Fruit fly (Drosophila melanogaster) whole organism, embryonic: ENCODE results near the gene BTBD9.

ENCODE experiments used
- Atf3 ChIP-seq: fragments of 200-800 bp; sonication (Bioruptor generic); optimal IDR thresholded peaks from 3 replicates; lab custom pipeline; 2016; ENCODE audit warnings: missing biosample characterization, missing genetic modification characterization
- Bdp1 ChIP-seq: fragments of 200-800 bp; sonication (Bioruptor generic); optimal IDR thresholded peaks from 3 replicates; lab custom pipeline; 2016; ENCODE audit warnings: missing biosample characterization, missing genetic modification characterization
- Bgb ChIP-seq: fragments of 200-800 bp; sonication (Bioruptor generic); IDR thresholded peaks from 2 replicates; pipeline ENCODE4 v1.3.6; 2022; ENCODE audit warnings: missing biosample characterization, missing genetic modification characterization; ENCODE audit not compliant: partially characterized antibody
- C15 ChIP-seq: fragments of 200-800 bp; sonication (Bioruptor generic); IDR thresholded peaks from 3 replicates; pipeline ENCODE4 v1.3.6; 2022; ENCODE audit warnings: missing biosample characterization, missing genetic modification characterization
- CG10321 ChIP-seq: fragments of 200-800 bp; sonication (Bioruptor generic); IDR thresholded peaks from 2 replicates; pipeline ENCODE4 v1.3.6; 2022; ENCODE audit warnings: missing biosample characterization, missing genetic modification characterization
- CG10431 ChIP-seq: fragments of 200-800 bp; sonication (Bioruptor generic); optimal IDR thresholded peaks from 3 replicates; lab custom pipeline; 2018; ENCODE audit warnings: missing biosample characterization, mild to moderate bottlenecking, missing genetic modification characterization
- CG11560 ChIP-seq: fragments of 200-800 bp; sonication (Bioruptor generic); IDR thresholded peaks from 3 replicates; pipeline ENCODE4 v1.3.6; 2022; ENCODE audit warnings: missing biosample characterization, missing genetic modification characterization
- CG12071 ChIP-seq: fragments of 200-800 bp; sonication (Bioruptor generic); optimal IDR thresholded peaks from 3 replicates; lab custom pipeline; 2018; ENCODE audit warnings: missing biosample characterization, mild to moderate bottlenecking, missing genetic modification characterization
- CG13894 ChIP-seq: fragments of 200-800 bp; sonication (Bioruptor generic); optimal IDR thresholded peaks from 3 replicates; lab custom pipeline; 2018; ENCODE audit warnings: missing biosample characterization, mild to moderate bottlenecking, missing genetic modification characterization, moderate library complexity
- CG17612 ChIP-seq: fragments of 200-800 bp; sonication (Bioruptor generic); IDR thresholded peaks from 2 replicates; pipeline ENCODE4 v1.3.6; 2022; ENCODE audit warnings: missing biosample characterization, missing genetic modification characterization
- CG34376 ChIP-seq: fragments of 200-800 bp; sonication (Bioruptor generic); optimal IDR thresholded peaks from 2 replicates; lab custom pipeline; 2018; ENCODE audit warnings: missing biosample characterization, mild to moderate bottlenecking, missing genetic modification characterization
- CG42726 ChIP-seq: fragments of 200-800 bp; sonication (Bioruptor generic); IDR thresholded peaks from 2 replicates; pipeline ENCODE4 v1.3.6; 2022; ENCODE audit warnings: missing biosample characterization, missing genetic modification characterization; ENCODE audit not compliant: partially characterized antibody
- CG5180 ChIP-seq: fragments of 200-800 bp; sonication (Bioruptor generic); optimal IDR thresholded peaks from 3 replicates; lab custom pipeline; 2017; ENCODE audit warnings: missing biosample characterization, missing genetic modification characterization, mild to moderate bottlenecking, moderate library complexity, missing genetic modification reagents
- CG5953 ChIP-seq: fragments of 200-800 bp; sonication (Bioruptor generic); IDR thresholded peaks from 2 replicates; pipeline ENCODE4 v1.3.6; 2022; ENCODE audit warnings: missing biosample characterization, missing genetic modification characterization
- CG6272 ChIP-seq: fragments of 200-800 bp; sonication (Bioruptor generic); IDR thresholded peaks from 2 replicates; pipeline ENCODE4 v1.3.6; 2022; ENCODE audit warnings: missing biosample characterization, missing genetic modification characterization
- CG7271 ChIP-seq: fragments of 200-800 bp; sonication (Bioruptor generic); optimal IDR thresholded peaks from 2 replicates; lab custom pipeline; 2018; ENCODE audit warnings: missing biosample characterization, mild to moderate bottlenecking, missing genetic modification characterization, moderate library complexity
- CG7357 ChIP-seq: fragments of 200-800 bp; sonication (Bioruptor generic); IDR thresholded peaks from 3 replicates; pipeline ENCODE4 v1.3.6; 2022; ENCODE audit warnings: missing biosample characterization, missing genetic modification characterization
- Deaf1 ChIP-seq: fragments of 200-800 bp; optimal IDR thresholded peaks from 3 replicates; lab custom pipeline; 2019; ENCODE audit warnings: missing biosample characterization, mild to moderate bottlenecking, missing genetic modification characterization, moderate library complexity
- Dref ChIP-seq: fragments of 200-800 bp; sonication (Bioruptor generic); IDR thresholded peaks from 2 replicates; pipeline ENCODE4 v1.3.6; 2022; ENCODE audit warnings: missing biosample characterization, missing genetic modification characterization
- Eip74EF ChIP-seq, 2 experiments: fragments of 200-800 bp in 1 of 2; fragments of >200 bp in 1 of 2; sonication (Bioruptor generic) in 1 of 2; optimal IDR thresholded peaks; 2 replicates each; lab custom pipeline; 2017 to 2019; ENCODE audit warnings: missing biosample characterization in 2 of 2, missing genetic modification characterization in 2 of 2, mild to moderate bottlenecking in 1 of 2, moderate library complexity in 1 of 2
- Elba2 ChIP-seq: fragments of 200-800 bp; sonication (Bioruptor generic); optimal IDR thresholded peaks from 3 replicates; lab custom pipeline; 2016; ENCODE audit warnings: missing biosample characterization, missing genetic modification characterization
- Ets97D ChIP-seq: fragments of 200-800 bp; sonication (Bioruptor generic); optimal IDR thresholded peaks from 3 replicates; lab custom pipeline; 2016; ENCODE audit warnings: missing biosample characterization, missing genetic modification characterization
- Fer1 ChIP-seq: fragments of 200-800 bp; sonication (Bioruptor generic); optimal IDR thresholded peaks from 2 replicates; lab custom pipeline; 2017; ENCODE audit warnings: missing biosample characterization, mild to moderate bottlenecking, missing genetic modification characterization
- H2.0 ChIP-seq: fragments of 200-800 bp; sonication (Bioruptor generic); IDR thresholded peaks from 2 replicates; pipeline ENCODE4 v1.3.6; 2022; ENCODE audit warnings: missing biosample characterization, missing genetic modification characterization
- HLH54F ChIP-seq: fragments of 200-800 bp; sonication (Bioruptor generic); optimal IDR thresholded peaks from 3 replicates; lab custom pipeline; 2016; ENCODE audit warnings: missing biosample characterization, missing genetic modification characterization
- Hr39 ChIP-seq: fragments of >200 bp; optimal IDR thresholded peaks from 2 replicates; lab custom pipeline; 2017
- Kr ChIP-seq: fragments of 200-800 bp; sonication (Bioruptor generic); optimal IDR thresholded peaks from 2 replicates; lab custom pipeline; 2017; ENCODE audit warnings: missing biosample characterization, mild to moderate bottlenecking, missing genetic modification characterization
- Lpt ChIP-seq: fragments of >200 bp; optimal IDR thresholded peaks from 2 replicates; lab custom pipeline; 2018; ENCODE audit warnings: missing biosample characterization, missing genetic modification characterization
- Neu2 ChIP-seq: fragments of 200-800 bp; sonication (Bioruptor generic); optimal IDR thresholded peaks from 3 replicates; lab custom pipeline; 2016; ENCODE audit warnings: missing biosample characterization, missing genetic modification characterization, borderline replicate concordance
- PHDP ChIP-seq: fragments of 200-800 bp; sonication (Bioruptor generic); optimal IDR thresholded peaks from 3 replicates; lab custom pipeline; 2018; ENCODE audit warnings: missing biosample characterization, mild to moderate bottlenecking, missing genetic modification characterization, moderate library complexity
- Side ChIP-seq: fragments of 200-800 bp; sonication (Bioruptor generic); optimal IDR thresholded peaks from 2 replicates; lab custom pipeline; 2016; ENCODE audit warnings: missing biosample characterization, missing genetic modification characterization
- Sry-β ChIP-seq: fragments of 200-800 bp; sonication (Bioruptor generic); optimal IDR thresholded peaks from 2 replicates; lab custom pipeline; 2018; ENCODE audit warnings: missing biosample characterization, mild to moderate bottlenecking, missing genetic modification characterization, moderate library complexity
- abd-A ChIP-seq: fragments of 200-800 bp; sonication (Bioruptor generic); optimal IDR thresholded peaks from 3 replicates; lab custom pipeline; 2019; ENCODE audit warnings: missing biosample characterization, mild to moderate bottlenecking, missing genetic modification characterization, moderate library complexity
- corto ChIP-seq: fragments of 200-800 bp; sonication (Bioruptor generic); optimal IDR thresholded peaks from 2 replicates; lab custom pipeline; 2016; ENCODE audit warnings: missing biosample characterization, mild to moderate bottlenecking, missing genetic modification characterization, moderate library complexity
- crc ChIP-seq: fragments of 200-800 bp; sonication (Bioruptor generic); optimal IDR thresholded peaks from 2 replicates; lab custom pipeline; 2016; ENCODE audit warnings: missing biosample characterization, missing genetic modification characterization
- dysf ChIP-seq: fragments of 200-800 bp; sonication (Bioruptor generic); IDR thresholded peaks from 3 replicates; pipeline ENCODE4 v1.3.6; 2022; ENCODE audit warnings: missing biosample characterization, missing genetic modification characterization
- fd64A ChIP-seq: fragments of 200-800 bp; sonication (Bioruptor generic); optimal IDR thresholded peaks from 3 replicates; lab custom pipeline; 2018; ENCODE audit warnings: missing biosample characterization, mild to moderate bottlenecking, missing genetic modification characterization
- gcm2 ChIP-seq: fragments of 200-800 bp; sonication (Bioruptor generic); optimal IDR thresholded peaks from 2 replicates; lab custom pipeline; 2016; ENCODE audit warnings: missing biosample characterization, missing genetic modification characterization
- gsb-n ChIP-seq: fragments of 200-800 bp; sonication (Bioruptor generic); optimal IDR thresholded peaks from 3 replicates; lab custom pipeline; 2018; ENCODE audit warnings: missing biosample characterization, mild to moderate bottlenecking, missing genetic modification characterization
- jumu ChIP-seq: fragments of 200-800 bp; sonication (Bioruptor generic); optimal IDR thresholded peaks from 3 replicates; lab custom pipeline; 2016; ENCODE audit warnings: missing biosample characterization, missing genetic modification characterization
- lbe ChIP-seq: fragments of 200-800 bp; sonication (Bioruptor generic); optimal IDR thresholded peaks from 2 replicates; lab custom pipeline; 2016; ENCODE audit warnings: missing biosample characterization, mild to moderate bottlenecking, missing genetic modification characterization
- lmd ChIP-seq: fragments of 200-800 bp; sonication (Bioruptor generic); IDR thresholded peaks from 2 replicates; pipeline ENCODE4 v1.3.6; 2022; ENCODE audit warnings: missing biosample characterization, missing genetic modification characterization
- mam ChIP-seq: fragments of 200-800 bp; sonication (Bioruptor generic); optimal IDR thresholded peaks from 3 replicates; lab custom pipeline; 2016; ENCODE audit warnings: missing biosample characterization, missing genetic modification characterization
- nerfin-1 ChIP-seq: fragments of 200-800 bp; sonication (Bioruptor generic); optimal IDR thresholded peaks from 3 replicates; lab custom pipeline; 2019; ENCODE audit warnings: missing biosample characterization, mild to moderate bottlenecking, missing genetic modification characterization, moderate library complexity
- pros ChIP-seq: fragments of 200-800 bp; sonication (Bioruptor generic); optimal IDR thresholded peaks from 3 replicates; lab custom pipeline; 2019; ENCODE audit warnings: missing biosample characterization, mild to moderate bottlenecking, missing genetic modification characterization, moderate library complexity
- repo ChIP-seq: fragments of 200-800 bp; sonication (Bioruptor generic); optimal IDR thresholded peaks from 2 replicates; lab custom pipeline; 2016; ENCODE audit warnings: missing biosample characterization, missing genetic modification characterization
- tin ChIP-seq: fragments of 200-800 bp; sonication (Bioruptor generic); optimal IDR thresholded peaks from 3 replicates; lab custom pipeline; 2016; ENCODE audit warnings: missing biosample characterization, missing genetic modification characterization
- trem ChIP-seq: fragments of 200-800 bp; optimal IDR thresholded peaks from 3 replicates; lab custom pipeline; 2019; ENCODE audit warnings: missing biosample characterization, mild to moderate bottlenecking, missing genetic modification characterization, moderate library complexity
- tup ChIP-seq: fragments of 200-800 bp; sonication (Bioruptor generic); optimal IDR thresholded peaks from 2 replicates; lab custom pipeline; 2016; ENCODE audit warnings: missing biosample characterization, mild to moderate bottlenecking, missing genetic modification characterization, moderate library complexity
- vnd ChIP-seq: fragments of 200-800 bp; sonication (Bioruptor generic); IDR thresholded peaks from 3 replicates; pipeline ENCODE4 v1.3.6; 2022; ENCODE audit warnings: missing biosample characterization, missing genetic modification characterization; ENCODE audit not compliant: partially characterized antibody

The BTBD9 gene

dm6 chrX:10784812-10785638, 16.7 kb downstream of the BTBD9 start (continued):
- TF ChIP-seq PHDP (tag; lab: Kevin White, UChicago) (no peak), CG17612 (no peak), CG12071 (GFP tag; lab: Kevin White, UChicago) (no peak), CG7271 (tag; lab: Kevin White, UChicago) (no peak), vnd (GFP tag; lab: Robert Waterston, UW) (no peak), Fer1 (no peak), Dref (GFP tag; lab: Robert Waterston, UW) (no peak), corto (GFP tag; lab: Kevin White, UChicago) (no peak), jumu (GFP tag; lab: Kevin White, UChicago) (no peak), C15 (GFP tag; lab: Robert Waterston, UW) (no peak), crc (no peak), gcm2 (no peak), Neu2 (GFP tag; lab: Kevin White, UChicago) (no peak), Hr39 (lab: Kevin White, UChicago) (no peak), abd-A (no peak), trem (tag; lab: Kevin White, UChicago) (peak; percentile 91), Bgb (no peak), CG6272 (GFP tag; lab: Robert Waterston, UW) (no peak), lbe (GFP tag; lab: Kevin White, UChicago) (no peak), Atf3 (no peak), fd64A (GFP tag; lab: Kevin White, UChicago) (no peak), H2.0 (GFP tag; lab: Robert Waterston, UW) (no peak), repo (GFP tag; lab: Kevin White, UChicago) (no peak), CG11560 (tag; lab: Robert Waterston, UW) (no peak), pros (GFP tag; lab: Kevin White, UChicago) (no peak), mam (no peak), nerfin-1 (tag; lab: Kevin White, UChicago) (no peak), Side (no peak), CG42726 (no peak), Eip74EF (GFP tag; optimal IDR thresholded peaks at IDR 0.05; lab: Kevin White, UChicago) (peak in 1 of 2 experiments; percentile 41), Ets97D (GFP tag; lab: Kevin White, UChicago) (no peak), CG34376 (GFP tag; lab: Kevin White, UChicago) (no peak), Deaf1 (tag; lab: Kevin White, UChicago) (no peak), HLH54F (no peak), Kr (GFP tag; lab: Kevin White, UChicago) (no peak), CG10431 (no peak), Bdp1 (GFP tag; lab: Kevin White, UChicago) (no peak), CG10321 (GFP tag; lab: Robert Waterston, UW) (no peak), gsb-n (tag; lab: Kevin White, UChicago) (no peak), CG5953 (GFP tag; lab: Robert Waterston, UW) (no peak), Elba2 (no peak), CG5180 (GFP tag; lab: Kevin White, UChicago) (no peak), CG7357 (GFP tag; lab: Robert Waterston, UW) (no peak), lmd (GFP tag; lab: Robert Waterston, UW) (no peak), tin (GFP tag; lab: Kevin White, UChicago) (no peak), CG13894 (tag; lab: Kevin White, UChicago) (no peak), Sry-β (GFP tag; lab: Kevin White, UChicago) (peak; percentile 90), tup (no peak), dysf (GFP tag; lab: Robert Waterston, UW) (no peak), Lpt (GFP tag; lab: Kevin White, UChicago) (no peak)
